Fruit fly (Drosophila melanogaster): ENCODE measurements around the gene Nnf1b.

The Nnf1b gene

dm6 chr2L:821986-822711 is 11.8 kb downstream of the Nnf1b start:
- peak; percentile 12 for TF ChIP-seq CG17801 (GFP tag; optimal IDR thresholded peaks at IDR 0.05; ENCODE audit: partially characterized antibody)

- TF ChIP-seq CG17801 (GFP tag; optimal IDR thresholded peaks at IDR 0.05; ENCODE audit: partially characterized antibody) = peak; percentile 60
Observed at dm6 chr2L:825768-826263, 15.4 kb downstream of the Nnf1b start, which contains the start of the genes CG3862 and dock. Gene CG3862, minus strand, starts transcription at chr2L:825861. Gene dock, plus strand, starts transcription at chr2L:825969.

- TF ChIP-seq CG17801 (GFP tag; optimal IDR thresholded peaks at IDR 0.05; ENCODE audit: partially characterized antibody) = no peak
Observed at dm6 chr2L:826388-826787, 16.0 kb downstream of the Nnf1b start.

dm6 chr2L:827049-827448 is 16.7 kb downstream of the Nnf1b start:
- no peak for TF ChIP-seq CG17801 (GFP tag; optimal IDR thresholded peaks at IDR 0.05; ENCODE audit: partially characterized antibody)

- no peak for TF ChIP-seq CG17801 (GFP tag; optimal IDR thresholded peaks at IDR 0.05; ENCODE audit: partially characterized antibody)
Observed at dm6 chr2L:827516-828362, 17.4 kb downstream of the Nnf1b start.

- TF ChIP-seq CG17801 (GFP tag; optimal IDR thresholded peaks at IDR 0.05; ENCODE audit: partially characterized antibody) = no peak
Observed at dm6 chr2L:837989-838388, 27.6 kb downstream of the Nnf1b start.

dm6 chr2L:838786-839185 is 28.4 kb downstream of the Nnf1b start:
- no peak for TF ChIP-seq CG17801 (GFP tag; optimal IDR thresholded peaks at IDR 0.05; ENCODE audit: partially characterized antibody)

dm6 chr2L:840022-840421 is 29.6 kb downstream of the Nnf1b start:
- no peak for TF ChIP-seq CG17801 (GFP tag; optimal IDR thresholded peaks at IDR 0.05; ENCODE audit: partially characterized antibody)

dm6 chr2L:840716-841115 is 30.3 kb downstream of the Nnf1b start:
- no peak for TF ChIP-seq CG17801 (GFP tag; optimal IDR thresholded peaks at IDR 0.05; ENCODE audit: partially characterized antibody)

- peak; percentile 94 for TF ChIP-seq CG17801 (GFP tag; optimal IDR thresholded peaks at IDR 0.05; ENCODE audit: partially characterized antibody)
Observed at dm6 chr2L:841708-842107, 31.3 kb downstream of the Nnf1b start.

dm6 chr2L:842873-843272 is 32.5 kb downstream of the Nnf1b start:
- no peak for TF ChIP-seq CG17801 (GFP tag; optimal IDR thresholded peaks at IDR 0.05; ENCODE audit: partially characterized antibody)

dm6 chr2L:843301-843700 is 32.9 kb downstream of the Nnf1b start:
- TF ChIP-seq CG17801 (GFP tag; optimal IDR thresholded peaks at IDR 0.05; ENCODE audit: partially characterized antibody) = no peak

dm6 chr2L:843850-844791 is 33.7 kb downstream of the Nnf1b start:
- peak; percentile 9 for TF ChIP-seq CG17801 (GFP tag; optimal IDR thresholded peaks at IDR 0.05; ENCODE audit: partially characterized antibody)

dm6 chr2L:845341-846004 is 35.1 kb downstream of the Nnf1b start:
- TF ChIP-seq CG17801 (GFP tag; optimal IDR thresholded peaks at IDR 0.05; ENCODE audit: partially characterized antibody) = no peak
